Fruit fly (Drosophila melanogaster): ENCODE measurements around the gene CG7655.

The CG7655 gene

dm6 chr3R:17725558-17725957 lies 43.1 kb downstream of the CG7655 start, which contains the start of gene Lgr1 (continued):
- TF ChIP-seq luna (GFP tag; optimal IDR thresholded peaks at IDR 0.05) = no peak
- no peak for TF ChIP-seq bbx (GFP tag; IDR thresholded peaks at IDR 0.05; ENCODE audit: partially characterized antibody)
- 0 out of 2 replicates have a peak, but pooled peaks have one; percentile 15 for TF ChIP-seq CG4360 (GFP tag; IDR thresholded peaks at IDR 0.05)
- no peak for TF ChIP-seq prd (optimal IDR thresholded peaks at IDR 0.05)
- no peak for TF ChIP-seq prd (GFP tag; IDR thresholded peaks at IDR 0.05)
- TF ChIP-seq Mes4 (GFP tag; optimal IDR thresholded peaks at IDR 0.05) = no peak
- TF ChIP-seq Med (GFP tag) = peak; percentile 52
- no peak for TF ChIP-seq Dll (GFP tag; IDR thresholded peaks at IDR 0.05; ENCODE audit: partially characterized antibody)
- no peak for TF ChIP-seq Bgb (GFP tag; IDR thresholded peaks at IDR 0.05; ENCODE audit: partially characterized antibody)
- no peak for TF ChIP-seq NK7.1 (GFP tag; optimal IDR thresholded peaks at IDR 0.05)
- no peak for TF ChIP-seq al (GFP tag; IDR thresholded peaks at IDR 0.05)

dm6 chr3R:17733261-17733660 lies 50.8 kb downstream of the CG7655 start, which contains the start of gene CG14321:
CG14321 (plus strand) TSS chr3R:17733598.
- TF ChIP-seq BEAF-32 (GFP tag; optimal IDR thresholded peaks at IDR 0.05) (peak; percentile 19), CG14860 (GFP tag; IDR thresholded peaks at IDR 0.05; ENCODE audit: partially characterized antibody) (peak; percentile 88), CG8290 (GFP tag; optimal IDR thresholded peaks at IDR 0.05) (no peak), CG8290 (tag; optimal IDR thresholded peaks at IDR 0.05) (peak in 1 of 2 experiments; percentile 35), zen (tag; optimal IDR thresholded peaks at IDR 0.05) (peak; percentile 77), CG6791 (GFP tag; IDR thresholded peaks at IDR 0.05; ENCODE audit: partially characterized antibody) (peak; percentile 58; the same call in 2 of the 3 replicates), knrl (GFP tag; IDR thresholded peaks at IDR 0.05; ENCODE audit: partially characterized antibody) (peak; percentile 55), CG10959 (GFP tag; IDR thresholded peaks at IDR 0.05) (0 out of 2 replicates have a peak, but pooled peaks have one; percentile 13), CG1792 (GFP tag; optimal IDR thresholded peaks at IDR 0.05) (no peak), CG34224 (GFP tag; IDR thresholded peaks at IDR 0.05; ENCODE audit: partially characterized antibody) (peak; percentile 18; the same call in 1 of the 3 replicates), hb (GFP tag; IDR thresholded peaks at IDR 0.05; ENCODE audit: partially characterized antibody) (peak; percentile 84), sna (GFP tag; IDR thresholded peaks at IDR 0.05; ENCODE audit: partially characterized antibody) (peak; percentile 51), unc-4 (GFP tag; IDR thresholded peaks at IDR 0.05; ENCODE audit: partially characterized antibody) (0 out of 2 replicates have a peak, but pooled peaks have one; percentile 18), CG7556 (GFP tag; optimal IDR thresholded peaks at IDR 0.05) (no peak), CG3281 (GFP tag; optimal IDR thresholded peaks at IDR 0.05) (peak; percentile 5), tin (GFP tag; optimal IDR thresholded peaks at IDR 0.05) (peak; percentile 3), Dip2 (GFP tag; IDR thresholded peaks at IDR 0.05) (peak; percentile 92), MESR4 (GFP tag; optimal IDR thresholded peaks at IDR 0.05) (peak; percentile 0), CG1603 (tag; optimal IDR thresholded peaks at IDR 0.05) (peak; percentile 40), chinmo (GFP tag; IDR thresholded peaks at IDR 0.05; ENCODE audit: partially characterized antibody) (0 out of 4 replicates have a peak, but pooled peaks have one; percentile 14), prd (optimal IDR thresholded peaks at IDR 0.05) (no peak), prd (GFP tag; IDR thresholded peaks at IDR 0.05) (peak; percentile 14; the same call in 1 of the 3 replicates), CG13287 (GFP tag; IDR thresholded peaks at IDR 0.05; ENCODE audit: partially characterized antibody) (peak; percentile 49), Deaf1 (tag; optimal IDR thresholded peaks at IDR 0.05) (peak; percentile 30), CG7928 (GFP tag; optimal IDR thresholded peaks at IDR 0.05) (peak; percentile 85), CG16813 (GFP tag; IDR thresholded peaks at IDR 0.05; ENCODE audit: partially characterized antibody) (peak; percentile 64), Med (GFP tag) (peak; percentile 46), HmgD (GFP tag; optimal IDR thresholded peaks at IDR 0.05) (peak; percentile 12), Scr (GFP tag; IDR thresholded peaks at IDR 0.05; ENCODE audit: partially characterized antibody) (peak; percentile 59), Opbp (GFP tag; IDR thresholded peaks at IDR 0.05; ENCODE audit: partially characterized antibody) (peak; percentile 71; the same call in 2 of the 3 replicates), CG14710 (tag; optimal IDR thresholded peaks at IDR 0.05) (peak; percentile 22), CG2199 (GFP tag; IDR thresholded peaks at IDR 0.05) (peak; percentile 66; the same call in 1 of the 3 replicates), zen2 (GFP tag; IDR thresholded peaks at IDR 0.05; ENCODE audit: partially characterized antibody) (peak; percentile 35; the same call in 1 of the 3 replicates), CG12744 (GFP tag; optimal IDR thresholded peaks at IDR 0.05) (no peak), sob (GFP tag; IDR thresholded peaks at IDR 0.05) (peak; percentile 28; the same call in 1 of the 2 replicates), CG17361 (GFP tag; IDR thresholded peaks at IDR 0.05) (no peak), pzg (GFP tag; optimal IDR thresholded peaks at IDR 0.05) (peak; percentile 33), nerfin-2 (GFP tag; IDR thresholded peaks at IDR 0.05; ENCODE audit: partially characterized antibody) (peak; percentile 76), Dbx (GFP tag; IDR thresholded peaks at IDR 0.05) (peak; percentile 35; the same call in 1 of the 3 replicates)
